Worm (Caenorhabditis elegans): ENCODE measurements around the gene ccch-1.

DNA sequence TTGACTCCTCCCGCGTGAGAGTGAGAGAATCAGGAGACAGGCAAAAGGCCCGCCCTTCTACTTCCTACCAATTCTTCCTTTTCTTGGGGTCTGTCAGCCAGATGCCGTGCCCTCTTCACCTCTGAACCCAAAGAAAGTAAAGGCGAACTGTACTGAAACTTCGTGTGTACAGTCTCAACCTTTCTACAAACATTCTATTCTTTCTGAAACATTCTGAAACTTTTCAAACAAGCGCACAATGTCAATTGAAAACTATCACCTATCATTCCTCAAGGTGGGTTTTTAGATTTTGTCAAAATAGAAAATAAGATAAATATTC, 4.9 kb downstream of the ccch-1 start:
- TF ChIP-seq mab-5 (tag; optimal IDR thresholded peaks at IDR 0.05): no peak
- TF ChIP-seq nhr-237 (tag; optimal IDR thresholded peaks at IDR 0.05): no peak
- TF ChIP-seq snpc-4 (tag; optimal IDR thresholded peaks at IDR 0.05): no peak

All from whole organism, L2 larva.